Fruit fly (Drosophila melanogaster) whole organism, wandering third instar larva: Measurements from ENCODE around the gene Art1.

Source experiments
- CG32264 ChIP-seq: fragments of 200-800 bp; sonication (Bioruptor generic); optimal IDR thresholded peaks from 2 replicates; lab custom pipeline; 2016; ENCODE audit warnings: missing biosample characterization, missing genetic modification characterization
- GATAd ChIP-seq: sonication (Bioruptor generic); optimal IDR thresholded peaks from 2 replicates; lab custom pipeline; 2016; ENCODE audit warnings: missing biosample characterization, missing genetic modification characterization
- Rel ChIP-seq, 2 experiments: fragments of 200-800 bp; sonication (Bioruptor generic) in 1 of 2; optimal IDR thresholded peaks; 2 replicates in 1 of 2; 3 replicates in 1 of 2; lab custom pipeline; 2016 to 2019; ENCODE audit warnings: mild to moderate bottlenecking in 2 of 2, missing biosample characterization in 2 of 2, missing genetic modification characterization in 2 of 2, moderate library complexity in 1 of 2
- Vsx2 ChIP-seq: fragments of 200-300, 225-300 bp; sonication (Bioruptor generic); optimal IDR thresholded peaks from 2 replicates; lab custom pipeline; 2018; ENCODE audit warnings: missing biosample characterization, missing genetic modification characterization; ENCODE audit not compliant: partially characterized antibody
- brk ChIP-seq: fragments of 200-800 bp; sonication (Bioruptor generic); optimal IDR thresholded peaks from 2 replicates; lab custom pipeline; 2016; ENCODE audit warnings: missing biosample characterization, mild to moderate bottlenecking, missing genetic modification characterization
- h ChIP-seq: fragments of 200-800 bp; sonication (Bioruptor generic); optimal IDR thresholded peaks from 3 replicates; lab custom pipeline; 2016; ENCODE audit warnings: missing biosample characterization, mild to moderate bottlenecking, missing genetic modification characterization
- lola ChIP-seq: fragments of >200 bp; optimal IDR thresholded peaks from 2 replicates; lab custom pipeline; 2017; ENCODE audit warnings: missing biosample characterization, missing genetic modification characterization
- psq ChIP-seq: fragments of 200-800 bp; sonication (Bioruptor generic); optimal IDR thresholded peaks from 3 replicates; lab custom pipeline; 2017; ENCODE audit warnings: missing biosample characterization, mild to moderate bottlenecking, missing genetic modification characterization, moderate library complexity
- tai ChIP-seq: sonication (Bioruptor generic); optimal IDR thresholded peaks from 2 replicates; lab custom pipeline; 2016; ENCODE audit warnings: missing biosample characterization, missing genetic modification characterization
- usp ChIP-seq: fragments of >200 bp; optimal IDR thresholded peaks from 2 replicates; lab custom pipeline; 2017; ENCODE audit warnings: missing biosample characterization, missing genetic modification characterization

- no peak for TF ChIP-seq tai (GFP tag; lab: Kevin White, UChicago)
- no peak for TF ChIP-seq CG32264
- no peak for TF ChIP-seq brk (GFP tag; lab: Kevin White, UChicago)
- peak; percentile 15 for TF ChIP-seq h (GFP tag; lab: Kevin White, UChicago)
- no peak for TF ChIP-seq Rel (GFP tag; optimal IDR thresholded peaks at IDR 0.05; lab: Kevin White, UChicago)
- TF ChIP-seq Rel (tag; optimal IDR thresholded peaks at IDR 0.05; lab: Kevin White, UChicago): no peak
- no peak for TF ChIP-seq lola (GFP tag; lab: Kevin White, UChicago)
- TF ChIP-seq usp: no peak
- TF ChIP-seq GATAd (GFP tag; lab: Kevin White, UChicago): no peak
- TF ChIP-seq Vsx2: no peak
- no peak for TF ChIP-seq psq (GFP tag; lab: Kevin White, UChicago)
Observed at dm6 chr3R:10775246-10775645, 12.8 kb downstream of the Art1 start.
